Fruit fly (Drosophila melanogaster): ENCODE data around the gene Tsen2.

The Tsen2 gene

dm6 chr2L:16715133-16715833 lies 14.3 kb upstream of the Tsen2 start:
- TF ChIP-seq Eip93F (GFP tag; optimal IDR thresholded peaks at IDR 0.05) (no peak), eg (GFP tag; IDR thresholded peaks at IDR 0.05) (no peak), CG6276 (GFP tag; optimal IDR thresholded peaks at IDR 0.05) (no peak), acj6 (GFP tag; optimal IDR thresholded peaks at IDR 0.05) (no peak), lz (GFP tag; optimal IDR thresholded peaks at IDR 0.05) (no peak), Ets96B (tag; optimal IDR thresholded peaks at IDR 0.05) (no peak), CG1621 (tag; optimal IDR thresholded peaks at IDR 0.05) (no peak), CG3032 (tag; optimal IDR thresholded peaks at IDR 0.05) (no peak), CG6854 (GFP tag; optimal IDR thresholded peaks at IDR 0.05) (no peak), CG11762 (GFP tag; optimal IDR thresholded peaks at IDR 0.05; ENCODE audit: insufficient read depth) (no peak), CG16779 (tag; optimal IDR thresholded peaks at IDR 0.05) (no peak), CG15336 (GFP tag; IDR thresholded peaks at IDR 0.05) (no peak), CG11902 (GFP tag; optimal IDR thresholded peaks at IDR 0.05) (no peak), Gug (GFP tag; IDR thresholded peaks at IDR 0.05) (no peak), fd59A (GFP tag; optimal IDR thresholded peaks at IDR 0.05) (no peak), achi (GFP tag; optimal IDR thresholded peaks at IDR 0.05) (no peak), Ets21C (GFP tag; optimal IDR thresholded peaks at IDR 0.05) (no peak), Sox102F (GFP tag; optimal IDR thresholded peaks at IDR 0.05) (no peak)

dm6 chr2L:16715841-16716701 lies 13.5 kb upstream of the Tsen2 start, which contains the start of the genes Cyt-c-d and CG31808:
Gene Cyt-c-d (plus strand): TSS chr2L:16715891.
Gene CG31808 (minus strand): TSS chr2L:16716195.
- TF ChIP-seq Hr4 (GFP tag; optimal IDR thresholded peaks at IDR 0.05) (peak; percentile 99), CG4318 (GFP tag; optimal IDR thresholded peaks at IDR 0.05) (peak; percentile 98), fd85E (GFP tag; optimal IDR thresholded peaks at IDR 0.05) (peak; percentile 93), CG6854 (GFP tag; optimal IDR thresholded peaks at IDR 0.05) (peak; percentile 93), dac (GFP tag; optimal IDR thresholded peaks at IDR 0.05) (peak; percentile 99), CG6163 (GFP tag; IDR thresholded peaks at IDR 0.05) (peak; percentile 99), CG11902 (GFP tag; optimal IDR thresholded peaks at IDR 0.05) (peak; percentile 90), pdm3 (GFP tag; optimal IDR thresholded peaks at IDR 0.05) (peak; percentile 98), CG9139 (GFP tag; optimal IDR thresholded peaks at IDR 0.05) (peak; percentile 84), OdsH (GFP tag; optimal IDR thresholded peaks at IDR 0.05) (peak; percentile 98), CG3919 (GFP tag; optimal IDR thresholded peaks at IDR 0.05) (peak; percentile 99), fkh (GFP tag; optimal IDR thresholded peaks at IDR 0.05) (peak; percentile 61), CG16779 (tag; optimal IDR thresholded peaks at IDR 0.05) (peak; percentile 95), dsx (GFP tag; optimal IDR thresholded peaks at IDR 0.05; ENCODE audit: poor library complexity, severe bottlenecking) (peak; percentile 93), Hr38 (GFP tag; optimal IDR thresholded peaks at IDR 0.05) (peak; percentile 42), CG8119 (GFP tag; IDR thresholded peaks at IDR 0.05) (peak; percentile 99), Gug (GFP tag; IDR thresholded peaks at IDR 0.05) (peak; percentile 97), CG3032 (tag; optimal IDR thresholded peaks at IDR 0.05) (peak; percentile 94), Sox14 (GFP tag; optimal IDR thresholded peaks at IDR 0.05) (peak; percentile 97), fd59A (GFP tag; optimal IDR thresholded peaks at IDR 0.05) (peak; percentile 90), ss (GFP tag; optimal IDR thresholded peaks at IDR 0.05) (peak; percentile 91), Eip93F (GFP tag; optimal IDR thresholded peaks at IDR 0.05) (peak; percentile 88), Hr39 (GFP tag; optimal IDR thresholded peaks at IDR 0.05) (peak; percentile 94), achi (GFP tag; optimal IDR thresholded peaks at IDR 0.05) (peak; percentile 97), Ets21C (GFP tag; optimal IDR thresholded peaks at IDR 0.05) (peak; percentile 93), Sox15 (GFP tag; optimal IDR thresholded peaks at IDR 0.05) (peak; percentile 89), svp (GFP tag) (peak; percentile 98), Eip75B (GFP tag; optimal IDR thresholded peaks at IDR 0.05) (peak; percentile 96), CG15336 (GFP tag; IDR thresholded peaks at IDR 0.05) (peak; percentile 100), spab (GFP tag; optimal IDR thresholded peaks at IDR 0.05) (peak; percentile 94), topi (GFP tag; optimal IDR thresholded peaks at IDR 0.05) (peak; percentile 97), CG10669 (GFP tag; optimal IDR thresholded peaks at IDR 0.05) (peak; percentile 94), CG32006 (GFP tag; optimal IDR thresholded peaks at IDR 0.05) (peak; percentile 99), Smox (GFP tag; optimal IDR thresholded peaks at IDR 0.05) (peak; percentile 96), net (GFP tag; optimal IDR thresholded peaks at IDR 0.05) (peak; percentile 98), cyc (GFP tag; optimal IDR thresholded peaks at IDR 0.05) (peak; percentile 97), salr (GFP tag; optimal IDR thresholded peaks at IDR 0.05) (peak; percentile 82 to 98), CG1621 (tag; optimal IDR thresholded peaks at IDR 0.05) (peak; percentile 92), eg (GFP tag; IDR thresholded peaks at IDR 0.05) (peak; percentile 99)

Measured in whole organism, prepupa.